Worm (Caenorhabditis elegans) whole organism, L1 larva: ENCODE results near the gene C36C5.15.

Experiments
- ama-1 ChIP-seq: fragments of 150-350 bp; optimal IDR thresholded peaks from 2 replicates; lab custom pipeline; 2014
- blmp-1 ChIP-seq: fragments of 150-350 bp; optimal IDR thresholded peaks from 2 replicates; lab custom pipeline; 2014; ENCODE audit warnings: missing biosample characterization, missing genetic modification characterization
- lin-15B ChIP-seq: fragments of 150-350 bp; sonication (generic microtip); optimal IDR thresholded peaks from 3 replicates; lab custom pipeline; 2014; ENCODE audit warnings: missing biosample characterization, missing genetic modification characterization
- nhr-71 ChIP-seq: sonication (generic microtip); optimal IDR thresholded peaks from 2 replicates; lab custom pipeline; 2016; ENCODE audit warnings: mild to moderate bottlenecking, missing genetic modification characterization, moderate library complexity, missing compliant biosample characterization
- sptf-1 ChIP-seq: fragments of 150-350 bp; optimal IDR thresholded peaks from 2 replicates; lab custom pipeline; 2014; ENCODE audit warnings: missing biosample characterization, missing genetic modification characterization
- unc-130 ChIP-seq: fragments of 150-350 bp; optimal IDR thresholded peaks from 2 replicates; lab custom pipeline; 2017; ENCODE audit warnings: missing biosample characterization, missing genetic modification characterization, inconsistent platforms
- ztf-11 ChIP-seq, 2 experiments: sonication (generic microtip); optimal IDR thresholded peaks; 2 replicates each; lab custom pipeline; 2016 to 2017; ENCODE audit warnings: missing genetic modification characterization in 2 of 2, missing biosample characterization in 1 of 2, missing compliant biosample characterization in 1 of 2
- ztf-4 ChIP-seq: fragments of 150-350 bp; optimal IDR thresholded peaks from 2 replicates; lab custom pipeline; 2014; ENCODE audit warnings: missing biosample characterization, missing genetic modification characterization

ce11 chrV:3119185-3119584 lies 49.4 kb downstream of the C36C5.15 start:
- TF ChIP-seq sptf-1 (tag; lab: Kevin White, UChicago) (no peak), nhr-71 (tag; lab: Kevin White, UChicago) (no peak), unc-130 (tag; lab: Kevin White, UChicago) (no peak), lin-15B (tag; lab: Kevin White, UChicago) (no peak), ztf-11 (tag; optimal IDR thresholded peaks at IDR 0.05; lab: Kevin White, UChicago) (no peak), blmp-1 (tag; lab: Kevin White, UChicago) (no peak), ama-1 (lab: Kevin White, UChicago) (no peak), ztf-4 (tag; lab: Kevin White, UChicago) (no peak)
